Worm (Caenorhabditis elegans) whole organism, late embryonic: Measurements from ENCODE around the gene orai-1.

ENCODE experiments used
- ama-1 ChIP-seq: fragments of 150-350 bp; optimal IDR thresholded peaks from 2 replicates; lab custom pipeline; 2014
- ceh-9 ChIP-seq: sonication (generic microtip); optimal IDR thresholded peaks from 2 replicates; lab custom pipeline; 2016; ENCODE audit warnings: mild to moderate bottlenecking, missing genetic modification characterization, inconsistent platforms, missing compliant biosample characterization
- pha-2 ChIP-seq: sonication (generic microtip); optimal IDR thresholded peaks from 2 replicates; lab custom pipeline; 2017; ENCODE audit warnings: mild to moderate bottlenecking, missing genetic modification characterization, missing compliant biosample characterization

DNA sequence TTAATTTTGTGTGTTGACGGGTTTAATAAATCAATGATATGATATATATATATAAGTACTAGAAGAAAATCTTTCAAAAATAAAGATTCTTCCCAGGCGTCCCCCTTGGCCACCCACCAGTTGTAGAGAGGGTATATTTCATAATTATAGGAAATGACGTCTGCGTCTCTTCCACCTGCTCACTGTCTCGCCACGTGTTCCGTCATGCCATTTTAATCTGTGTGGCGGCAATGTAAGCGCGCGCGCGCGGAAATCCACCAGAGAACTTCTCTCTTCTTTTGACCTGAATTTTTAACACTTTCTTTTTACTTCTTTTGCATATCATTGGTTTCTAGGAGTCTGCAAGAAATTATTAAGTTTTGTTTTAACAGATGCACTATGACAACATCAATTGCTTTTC lies 7.8 kb downstream of the orai-1 start:
- TF ChIP-seq ceh-9 (tag; lab: Kevin White, UChicago) (no peak), ama-1 (lab: Kevin White, UChicago) (no peak), pha-2 (tag; lab: Kevin White, UChicago) (no peak)
